Fruit fly (Drosophila melanogaster) whole organism, embryonic: ENCODE measurements around the gene CG7352.
A peak's percentile ranks its signal among the peaks of the same experiment; 100 is the strongest.

Source experiments
- Antp ChIP-seq: fragments of 200-800 bp; sonication (Bioruptor generic); optimal IDR thresholded peaks from 3 replicates; lab custom pipeline; 2016; ENCODE audit warnings: missing biosample characterization, missing genetic modification characterization
- Atf-2 ChIP-seq: fragments of 200-800 bp; sonication (Bioruptor generic); optimal IDR thresholded peaks from 2 replicates; lab custom pipeline; 2016; ENCODE audit warnings: missing biosample characterization, missing genetic modification characterization
- B-H1 ChIP-seq: fragments of 200-800 bp; sonication (Bioruptor generic); IDR thresholded peaks from 3 replicates; pipeline ENCODE4 v1.3.6; 2022; ENCODE audit warnings: missing biosample characterization, missing genetic modification characterization
- Bteb2 ChIP-seq: fragments of 200-800 bp; sonication (Bioruptor generic); optimal IDR thresholded peaks from 2 replicates; lab custom pipeline; 2016; ENCODE audit warnings: missing biosample characterization, missing genetic modification characterization
- CG12155 ChIP-seq: fragments of 200-800 bp; sonication (Bioruptor generic); optimal IDR thresholded peaks from 3 replicates; lab custom pipeline; 2016; ENCODE audit warnings: missing biosample characterization, missing genetic modification characterization
- CG12659 ChIP-seq: fragments of 200-800 bp; sonication (Bioruptor generic); optimal IDR thresholded peaks from 3 replicates; lab custom pipeline; 2017; ENCODE audit warnings: mild to moderate bottlenecking, missing biosample characterization, missing genetic modification reagents, missing genetic modification characterization
- CG12769 ChIP-seq: fragments of 200-800 bp; sonication (Bioruptor generic); optimal IDR thresholded peaks from 2 replicates; lab custom pipeline; 2019; ENCODE audit warnings: missing biosample characterization, mild to moderate bottlenecking, missing genetic modification characterization, moderate library complexity
- CG1529 ChIP-seq: fragments of 200-800 bp; sonication (Bioruptor generic); optimal IDR thresholded peaks from 3 replicates; lab custom pipeline; 2018; ENCODE audit warnings: missing biosample characterization, missing genetic modification characterization
- CG15601 ChIP-seq: fragments of 200-800 bp; sonication (Bioruptor generic); optimal IDR thresholded peaks from 3 replicates; lab custom pipeline; 2019; ENCODE audit warnings: missing biosample characterization, mild to moderate bottlenecking, missing genetic modification characterization, moderate library complexity
- CG15696 ChIP-seq: fragments of 200-800 bp; sonication (Bioruptor generic); optimal IDR thresholded peaks from 2 replicates; lab custom pipeline; 2019; ENCODE audit warnings: missing biosample characterization, mild to moderate bottlenecking, missing genetic modification characterization, moderate library complexity
- CG1602 ChIP-seq: fragments of 200-800 bp; sonication (Bioruptor generic); optimal IDR thresholded peaks from 3 replicates; lab custom pipeline; 2016; ENCODE audit warnings: missing biosample characterization, missing genetic modification characterization
- CG17385 ChIP-seq: fragments of 200-800 bp; sonication (Bioruptor generic); optimal IDR thresholded peaks from 3 replicates; lab custom pipeline; 2018; ENCODE audit warnings: missing biosample characterization, mild to moderate bottlenecking, missing genetic modification characterization
- CG3065 ChIP-seq: fragments of 200-800 bp; sonication (Bioruptor generic); optimal IDR thresholded peaks from 2 replicates; lab custom pipeline; 2016; ENCODE audit warnings: missing biosample characterization, missing genetic modification characterization
- CG31224 ChIP-seq: fragments of 200-800 bp; sonication (Bioruptor generic); IDR thresholded peaks from 2 replicates; pipeline ENCODE4 v1.3.6; 2022; ENCODE audit warnings: missing biosample characterization, missing genetic modification characterization
- CG42726 ChIP-seq: fragments of 200-800 bp; sonication (Bioruptor generic); IDR thresholded peaks from 2 replicates; pipeline ENCODE4 v1.3.6; 2022; ENCODE audit warnings: missing biosample characterization, missing genetic modification characterization; ENCODE audit not compliant: partially characterized antibody
- CG4328 ChIP-seq: fragments of 200-800 bp; sonication (Bioruptor generic); optimal IDR thresholded peaks from 3 replicates; lab custom pipeline; 2017; ENCODE audit warnings: missing biosample characterization, missing genetic modification reagents, missing genetic modification characterization
- CG43689 ChIP-seq: fragments of 200-800 bp; sonication (Bioruptor generic); IDR thresholded peaks from 2 replicates; pipeline ENCODE4 v1.3.6; 2022; ENCODE audit warnings: missing biosample characterization, missing genetic modification characterization
- CG4404 ChIP-seq: fragments of 200-800 bp; sonication (Bioruptor generic); IDR thresholded peaks from 2 replicates; pipeline ENCODE4 v1.3.6; 2022; ENCODE audit warnings: missing biosample characterization, missing genetic modification characterization
- CG5180 ChIP-seq: fragments of 200-800 bp; sonication (Bioruptor generic); optimal IDR thresholded peaks from 3 replicates; lab custom pipeline; 2017; ENCODE audit warnings: missing biosample characterization, missing genetic modification characterization, mild to moderate bottlenecking, moderate library complexity, missing genetic modification reagents
- CG7372 ChIP-seq: fragments of 200-800 bp; sonication (Bioruptor generic); IDR thresholded peaks from 2 replicates; pipeline ENCODE4 v1.3.6; 2022; ENCODE audit warnings: missing biosample characterization, missing genetic modification characterization
- CoRest ChIP-seq: fragments of 200-800 bp; sonication (Bioruptor generic); optimal IDR thresholded peaks from 3 replicates; lab custom pipeline; 2018; ENCODE audit warnings: missing biosample characterization, mild to moderate bottlenecking, missing genetic modification characterization, moderate library complexity
- Dll ChIP-seq: fragments of 200-800 bp; sonication (Bioruptor generic); IDR thresholded peaks from 4 replicates; pipeline ENCODE4 v1.3.6; 2022; ENCODE audit warnings: missing biosample characterization, missing genetic modification characterization; ENCODE audit not compliant: partially characterized antibody
- Eip74EF ChIP-seq, 2 experiments: fragments of 200-800 bp in 1 of 2; fragments of >200 bp in 1 of 2; sonication (Bioruptor generic) in 1 of 2; optimal IDR thresholded peaks; 2 replicates each; lab custom pipeline; 2017 to 2019; ENCODE audit warnings: missing biosample characterization in 2 of 2, missing genetic modification characterization in 2 of 2, mild to moderate bottlenecking in 1 of 2, moderate library complexity in 1 of 2
- HHEX ChIP-seq: fragments of 200-800 bp; sonication (Bioruptor generic); optimal IDR thresholded peaks from 3 replicates; lab custom pipeline; 2017; ENCODE audit warnings: missing biosample characterization, mild to moderate bottlenecking, missing genetic modification characterization, missing genetic modification reagents
- Hmr ChIP-seq: fragments of 200-800 bp; sonication (Bioruptor generic); optimal IDR thresholded peaks from 3 replicates; lab custom pipeline; 2017; ENCODE audit warnings: mild to moderate bottlenecking, missing biosample characterization, missing genetic modification reagents, missing genetic modification characterization
- Lhr ChIP-seq: fragments of 200-800 bp; sonication (Bioruptor generic); optimal IDR thresholded peaks from 3 replicates; lab custom pipeline; 2017; ENCODE audit warnings: mild to moderate bottlenecking, missing biosample characterization, missing genetic modification reagents, missing genetic modification characterization
- Max ChIP-seq: fragments of 200-800 bp; sonication (Bioruptor generic); optimal IDR thresholded peaks from 2 replicates; lab custom pipeline; 2016; ENCODE audit warnings: missing biosample characterization, mild to moderate bottlenecking, missing genetic modification characterization
- Mes4 ChIP-seq: fragments of 200-800 bp; sonication (Bioruptor generic); optimal IDR thresholded peaks from 2 replicates; lab custom pipeline; 2016; ENCODE audit warnings: missing biosample characterization, missing genetic modification characterization
- Nf-YC ChIP-seq: fragments of 200-800 bp; optimal IDR thresholded peaks from 3 replicates; lab custom pipeline; 2019; ENCODE audit warnings: missing biosample characterization, mild to moderate bottlenecking, missing genetic modification characterization, moderate library complexity
- NfI ChIP-seq: fragments of 200-800 bp; sonication (Bioruptor generic); optimal IDR thresholded peaks from 3 replicates; lab custom pipeline; 2018; ENCODE audit warnings: missing biosample characterization, mild to moderate bottlenecking, missing genetic modification characterization, moderate library complexity
- Six4 ChIP-seq: fragments of 200-800 bp; sonication (Bioruptor generic); optimal IDR thresholded peaks from 2 replicates; lab custom pipeline; 2016; ENCODE audit warnings: missing biosample characterization, missing genetic modification characterization
- Spps ChIP-seq: fragments of 200-800 bp; sonication (Bioruptor generic); optimal IDR thresholded peaks from 2 replicates; lab custom pipeline; 2018; ENCODE audit warnings: missing biosample characterization, mild to moderate bottlenecking, missing genetic modification characterization
- Sry-β ChIP-seq: fragments of 200-800 bp; sonication (Bioruptor generic); optimal IDR thresholded peaks from 2 replicates; lab custom pipeline; 2018; ENCODE audit warnings: missing biosample characterization, mild to moderate bottlenecking, missing genetic modification characterization, moderate library complexity
- Ssrp ChIP-seq: fragments of 200-800 bp; sonication (Bioruptor generic); optimal IDR thresholded peaks from 2 replicates; lab custom pipeline; 2018; ENCODE audit warnings: missing biosample characterization, mild to moderate bottlenecking, missing genetic modification characterization, moderate library complexity
- YL-1 ChIP-seq: fragments of 200-800 bp; sonication (Bioruptor generic); optimal IDR thresholded peaks from 3 replicates; lab custom pipeline; 2017; ENCODE audit warnings: missing biosample characterization, mild to moderate bottlenecking, missing genetic modification characterization
- aop ChIP-seq: fragments of 200-800 bp; sonication (Bioruptor generic); IDR thresholded peaks from 2 replicates; pipeline ENCODE4 v1.3.6; 2022; ENCODE audit warnings: missing biosample characterization, missing genetic modification characterization
- ara ChIP-seq: fragments of 200-800 bp; sonication (Bioruptor generic); IDR thresholded peaks from 2 replicates; pipeline ENCODE4 v1.3.6; 2022; ENCODE audit warnings: missing biosample characterization, missing genetic modification characterization
- ash1 ChIP-seq: fragments of 200-800 bp; sonication (Bioruptor generic); optimal IDR thresholded peaks from 2 replicates; lab custom pipeline; 2018; ENCODE audit warnings: missing biosample characterization, mild to moderate bottlenecking, missing genetic modification characterization
- bab2 ChIP-seq: fragments of 200-800 bp; sonication (Bioruptor generic); optimal IDR thresholded peaks from 2 replicates; lab custom pipeline; 2016; ENCODE audit warnings: missing biosample characterization, missing genetic modification characterization
- exex ChIP-seq: fragments of 200-800 bp; sonication (Bioruptor generic); optimal IDR thresholded peaks from 4 replicates; lab custom pipeline; 2018; ENCODE audit warnings: missing biosample characterization, mild to moderate bottlenecking, missing genetic modification characterization, moderate library complexity
- eyg ChIP-seq: fragments of 200-800 bp; sonication (Bioruptor generic); optimal IDR thresholded peaks from 3 replicates; lab custom pipeline; 2016; ENCODE audit warnings: missing biosample characterization, missing genetic modification characterization
- gfzf ChIP-seq: fragments of 200-800 bp; sonication (Bioruptor generic); optimal IDR thresholded peaks from 2 replicates; lab custom pipeline; 2016; ENCODE audit warnings: missing biosample characterization, mild to moderate bottlenecking, missing genetic modification characterization, moderate library complexity
- pan ChIP-seq, 4 experiments: fragments of >200 bp in 3 of 4; fragments of 200-800 bp in 1 of 4; sonication (Bioruptor generic) in 1 of 4; optimal IDR thresholded peaks in 3 of 4; IDR thresholded peaks in 1 of 4; 2 replicates each; pipeline versions ENCODE4 v1.3.6 to Lab custom; 2017 to 2022; ENCODE audit warnings: missing biosample characterization in 2 of 4, missing genetic modification characterization in 2 of 4, mixed read lengths in 1 of 4
- prd ChIP-seq, 3 experiments: fragments of >200 bp in 2 of 3; fragments of 200-800 bp in 1 of 3; sonication (Bioruptor generic) in 1 of 3; optimal IDR thresholded peaks in 2 of 3; IDR thresholded peaks in 1 of 3; 2 replicates in 2 of 3; 3 replicates in 1 of 3; pipeline versions ENCODE4 v1.3.6 to Lab custom; 2017 to 2022; ENCODE audit warnings: missing biosample characterization in 1 of 3, missing genetic modification characterization in 1 of 3
- repo ChIP-seq: fragments of 200-800 bp; sonication (Bioruptor generic); optimal IDR thresholded peaks from 2 replicates; lab custom pipeline; 2016; ENCODE audit warnings: missing biosample characterization, missing genetic modification characterization
- slou ChIP-seq: fragments of 200-800 bp; sonication (Bioruptor generic); optimal IDR thresholded peaks from 3 replicates; lab custom pipeline; 2016; ENCODE audit warnings: missing biosample characterization, missing genetic modification characterization
- stc ChIP-seq: fragments of 200-800 bp; sonication (Bioruptor generic); IDR thresholded peaks from 2 replicates; pipeline ENCODE4 v1.3.6; 2022; ENCODE audit warnings: missing biosample characterization, missing genetic modification characterization
- vnd ChIP-seq: fragments of 200-800 bp; sonication (Bioruptor generic); IDR thresholded peaks from 3 replicates; pipeline ENCODE4 v1.3.6; 2022; ENCODE audit warnings: missing biosample characterization, missing genetic modification characterization; ENCODE audit not compliant: partially characterized antibody

Gene CG7352

dm6 chr3R:8362259-8362876 lies 15.0 kb downstream of the CG7352 start, which contains the start of the genes Veneno and CG7963 (continued):
- TF ChIP-seq gfzf (peak; percentile 69), CG4404 (GFP tag; lab: Robert Waterston, UW) (no peak), NfI (GFP tag; lab: Kevin White, UChicago) (no peak), CG15601 (tag; lab: Kevin White, UChicago) (no peak), Ssrp (tag; lab: Kevin White, UChicago) (peak; percentile 36), Eip74EF (GFP tag; optimal IDR thresholded peaks at IDR 0.05; lab: Kevin White, UChicago) (peak in 1 of 2 experiments; percentile 6), CG7372 (GFP tag; lab: Robert Waterston, UW) (no peak), eyg (no peak), ara (no peak), CG5180 (GFP tag; lab: Kevin White, UChicago) (no peak), CG15696 (tag; lab: Kevin White, UChicago) (peak; percentile 20), CG42726 (GFP tag; lab: Robert Waterston, UW) (0 out of 2 replicates have a peak, but pooled peaks have one; percentile 25), Six4 (GFP tag; lab: Kevin White, UChicago) (no peak), Mes4 (GFP tag; lab: Kevin White, UChicago) (no peak), HHEX (GFP tag; lab: Kevin White, UChicago) (no peak), CG12659 (peak; percentile 47), Atf-2 (no peak), CoRest (tag; lab: Kevin White, UChicago) (peak; percentile 61), Antp (GFP tag; lab: Kevin White, UChicago) (no peak), Hmr (GFP tag; lab: Kevin White, UChicago) (peak; percentile 39), CG43689 (no peak), CG31224 (no peak), CG17385 (GFP tag; lab: Kevin White, UChicago) (no peak), Nf-YC (tag; lab: Kevin White, UChicago) (peak; percentile 51), Spps (tag; lab: Kevin White, UChicago) (no peak), repo (GFP tag; lab: Kevin White, UChicago) (no peak), vnd (no peak), prd (optimal IDR thresholded peaks at IDR 0.05; lab: Kevin White, UChicago) (no peak), prd (GFP tag; IDR thresholded peaks at IDR 0.05; lab: Robert Waterston, UW) (peak; percentile 26; the same call in 1 of the 3 replicates), CG3065 (no peak), stc (no peak), CG12769 (tag; lab: Kevin White, UChicago) (no peak), Lhr (GFP tag; lab: Kevin White, UChicago) (peak; percentile 65), B-H1 (no peak), Sry-β (GFP tag; lab: Kevin White, UChicago) (peak; percentile 20), CG12155 (GFP tag; lab: Kevin White, UChicago) (no peak), Dll (GFP tag; lab: Robert Waterston, UW) (peak; percentile 35; the same call in 1 of the 4 replicates), pan (optimal IDR thresholded peaks at IDR 0.05; lab: Kevin White, UChicago) (no peak), pan (GFP tag; optimal IDR thresholded peaks at IDR 0.05 in 1 of 2, IDR thresholded peaks at IDR 0.05 in 1 of 2) (peak in 1 of 2 experiments; percentile 15), Max (peak; percentile 6), CG4328 (GFP tag; lab: Kevin White, UChicago) (no peak), aop (no peak), CG1602 (GFP tag; lab: Kevin White, UChicago) (peak; percentile 20), slou (no peak), bab2 (no peak), CG1529 (GFP tag; lab: Kevin White, UChicago) (peak; percentile 99), exex (tag; lab: Kevin White, UChicago) (no peak), YL-1 (GFP tag; lab: Kevin White, UChicago) (peak; percentile 20), Bteb2 (GFP tag; lab: Kevin White, UChicago) (no peak), ash1 (GFP tag; lab: Kevin White, UChicago) (no peak)
